Worm (Caenorhabditis elegans) whole organism, mixed stage, embryonic: ENCODE measurements around the gene ugt-11.
"Not testable (repeated sequence)": the region's sequence is repeated elsewhere in the genome, so short reads cannot be mapped to it uniquely, and the experiment has no call there.

Experiments
- elt-1 ChIP-seq: sonication (generic microtip); optimal IDR thresholded peaks from 2 replicates; lab custom pipeline; 2017; ENCODE audit warnings: missing genetic modification characterization, mild to moderate bottlenecking, missing compliant biosample characterization, antibody characterized with exemption, moderate library complexity, borderline replicate concordance; ENCODE audit not compliant: insufficient read depth
- ham-2 ChIP-seq: fragments of 200-800 bp; sonication (Bioruptor generic); optimal IDR thresholded peaks from 2 replicates; lab custom pipeline; 2018; ENCODE audit warnings: mild to moderate bottlenecking, missing genetic modification characterization, missing compliant biosample characterization
- mab-5 ChIP-seq: fragments of 150-350 bp; optimal IDR thresholded peaks from 2 replicates; lab custom pipeline; 2014; ENCODE audit warnings: missing biosample characterization, missing genetic modification characterization
- mep-1 ChIP-seq: fragments of 150-350 bp; optimal IDR thresholded peaks from 2 replicates; lab custom pipeline; 2017; ENCODE audit warnings: missing biosample characterization, missing genetic modification reagents, missing genetic modification characterization, inconsistent platforms
- nhr-28 ChIP-seq: fragments of 150-350 bp; optimal IDR thresholded peaks from 2 replicates; lab custom pipeline; 2014; ENCODE audit warnings: missing biosample characterization, missing genetic modification characterization
- pha-4 ChIP-seq: fragments of 150-350 bp; optimal IDR thresholded peaks from 2 replicates; lab custom pipeline; 2018; ENCODE audit warnings: missing biosample characterization, missing genetic modification reagents, missing genetic modification characterization
- snpc-4 ChIP-seq: fragments of 150-350 bp; optimal IDR thresholded peaks from 2 replicates; lab custom pipeline; 2014; ENCODE audit warnings: missing biosample characterization, missing genetic modification characterization
- unc-39 ChIP-seq: fragments of 150-350 bp; optimal IDR thresholded peaks from 2 replicates; lab custom pipeline; 2014; ENCODE audit warnings: missing biosample characterization, missing genetic modification characterization
- unc-62 ChIP-seq: fragments of 150-350 bp; optimal IDR thresholded peaks from 2 replicates; lab custom pipeline; 2014; ENCODE audit warnings: missing biosample characterization, missing genetic modification reagents, missing genetic modification characterization

DNA sequence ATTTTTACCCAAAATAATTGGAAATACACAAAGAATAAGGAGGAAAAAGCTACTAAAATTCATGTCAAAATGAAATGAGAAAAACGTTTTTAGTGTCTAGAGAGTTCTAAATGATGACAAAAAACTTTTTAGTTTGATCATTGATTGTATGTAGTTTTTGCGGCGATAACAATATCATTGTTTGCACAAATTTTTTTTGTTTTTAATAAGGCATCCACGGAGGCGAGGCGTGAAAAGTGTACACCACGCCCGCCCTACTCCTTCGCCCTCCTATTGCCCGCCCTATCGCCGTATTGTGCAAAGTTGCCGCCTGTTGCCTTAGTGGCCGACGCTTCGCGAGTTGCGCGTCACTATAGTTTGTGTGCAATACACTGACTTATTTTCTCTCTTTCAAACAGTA, 5.1 kb upstream of the ugt-11 start, which contains the start of gene ugt-10:
- not testable (repeated sequence) for TF ChIP-seq nhr-28 (tag; lab: Kevin White, UChicago); ham-2 (GFP tag; lab: Kevin White, UChicago); snpc-4 (tag; lab: Kevin White, UChicago); unc-39; pha-4 (tag; lab: Kevin White, UChicago); unc-62 (GFP tag; lab: Kevin White, UChicago); mab-5 (tag; lab: Kevin White, UChicago); mep-1 (tag; lab: Kevin White, UChicago); elt-1 (tag; lab: Kevin White, UChicago)
